Worm (Caenorhabditis elegans) whole organism, mixed stage, embryonic: ENCODE measurements around the gene ttr-42.

Experiments used
- cnd-1 ChIP-seq: fragments of 200-800 bp; sonication (Bioruptor generic); optimal IDR thresholded peaks from 2 replicates; lab custom pipeline; 2018; ENCODE audit warnings: mild to moderate bottlenecking, missing genetic modification characterization, missing compliant biosample characterization
- drap-1 ChIP-seq: fragments of 200-800 bp; sonication (Bioruptor generic); optimal IDR thresholded peaks from 3 replicates; lab custom pipeline; 2018; ENCODE audit warnings: mild to moderate bottlenecking, missing genetic modification characterization, missing compliant biosample characterization
- elt-3 ChIP-seq: fragments of 150-350 bp; optimal IDR thresholded peaks from 2 replicates; lab custom pipeline; 2014; ENCODE audit warnings: missing biosample characterization, missing genetic modification characterization
- lsy-2 ChIP-seq: fragments of 150-350 bp; optimal IDR thresholded peaks from 2 replicates; lab custom pipeline; 2014; ENCODE audit warnings: missing biosample characterization, missing genetic modification characterization
- mep-1 ChIP-seq: fragments of 150-350 bp; optimal IDR thresholded peaks from 2 replicates; lab custom pipeline; 2017; ENCODE audit warnings: missing biosample characterization, missing genetic modification reagents, missing genetic modification characterization, inconsistent platforms
- nhr-12 ChIP-seq: fragments of 150-350 bp; optimal IDR thresholded peaks from 2 replicates; lab custom pipeline; 2014; ENCODE audit warnings: missing biosample characterization, missing genetic modification characterization
- nhr-2 ChIP-seq: fragments of 150-350 bp; optimal IDR thresholded peaks from 2 replicates; lab custom pipeline; 2014; ENCODE audit warnings: missing biosample characterization, missing genetic modification characterization
- nhr-28 ChIP-seq: fragments of 150-350 bp; optimal IDR thresholded peaks from 2 replicates; lab custom pipeline; 2014; ENCODE audit warnings: missing biosample characterization, missing genetic modification characterization
- pha-4 ChIP-seq: fragments of 150-350 bp; optimal IDR thresholded peaks from 2 replicates; lab custom pipeline; 2018; ENCODE audit warnings: missing biosample characterization, missing genetic modification reagents, missing genetic modification characterization
- unc-39 ChIP-seq: fragments of 150-350 bp; optimal IDR thresholded peaks from 2 replicates; lab custom pipeline; 2014; ENCODE audit warnings: missing biosample characterization, missing genetic modification characterization
- unc-62 ChIP-seq: fragments of 150-350 bp; optimal IDR thresholded peaks from 2 replicates; lab custom pipeline; 2014; ENCODE audit warnings: missing biosample characterization, missing genetic modification reagents, missing genetic modification characterization
- ztf-11 ChIP-seq: fragments of 150-350 bp; optimal IDR thresholded peaks from 2 replicates; lab custom pipeline; 2014; ENCODE audit warnings: missing biosample characterization, missing genetic modification characterization

- TF ChIP-seq ztf-11 (tag; lab: Kevin White, UChicago) (no peak), unc-62 (GFP tag; lab: Kevin White, UChicago) (no peak), pha-4 (tag; lab: Kevin White, UChicago) (no peak), cnd-1 (no peak), nhr-2 (tag; lab: Kevin White, UChicago) (no peak), unc-39 (no peak), elt-3 (tag; lab: Kevin White, UChicago) (no peak), drap-1 (GFP tag; lab: Kevin White, UChicago) (no peak), nhr-12 (tag; lab: Kevin White, UChicago) (no peak), lsy-2 (tag; lab: Kevin White, UChicago) (no peak), mep-1 (no peak), nhr-28 (no peak)
Measured at ce11 chrX:2596605-2597004, 19.1 kb downstream of the ttr-42 start.
